Worm (Caenorhabditis elegans) whole organism, early embryonic: ENCODE results near the gene str-164.

Experiments used
- B0310.2 ChIP-seq: sonication (generic microtip); optimal IDR thresholded peaks from 2 replicates; lab custom pipeline; 2016; ENCODE audit warnings: mild to moderate bottlenecking, missing genetic modification characterization, missing compliant biosample characterization
- F13C5.2 ChIP-seq: sonication (generic microtip); optimal IDR thresholded peaks from 2 replicates; lab custom pipeline; 2017; ENCODE audit warnings: mild to moderate bottlenecking, missing genetic modification characterization, inconsistent platforms, missing compliant biosample characterization
- aly-1 ChIP-seq: sonication (generic microtip); optimal IDR thresholded peaks from 2 replicates; lab custom pipeline; 2016; ENCODE audit warnings: missing genetic modification characterization, missing compliant biosample characterization
- ama-1 ChIP-seq: fragments of 150-350 bp; optimal IDR thresholded peaks from 2 replicates; lab custom pipeline; 2014
- ceh-13 ChIP-seq: fragments of 200-800 bp; sonication (Bioruptor generic); optimal IDR thresholded peaks from 2 replicates; lab custom pipeline; 2018; ENCODE audit warnings: mild to moderate bottlenecking, missing genetic modification characterization, missing compliant biosample characterization
- ceh-36 ChIP-seq: sonication (generic microtip); optimal IDR thresholded peaks from 2 replicates; lab custom pipeline; 2016; ENCODE audit warnings: missing genetic modification characterization, inconsistent platforms, missing compliant biosample characterization
- ets-7 ChIP-seq: sonication (generic microtip); optimal IDR thresholded peaks from 2 replicates; lab custom pipeline; 2016; ENCODE audit warnings: missing genotype, missing genetic modification characterization, missing compliant biosample characterization
- flt-1 ChIP-seq: fragments of 200-800 bp; sonication (Bioruptor generic); IDR thresholded peaks from 2 replicates; pipeline ENCODE4 v1.3.6; 2022; ENCODE audit warnings: missing genetic modification characterization, missing compliant biosample characterization
- hmbx-1 ChIP-seq: sonication (generic microtip); optimal IDR thresholded peaks from 2 replicates; lab custom pipeline; 2016; ENCODE audit warnings: mild to moderate bottlenecking, missing genetic modification characterization, missing compliant biosample characterization
- hmg-4 ChIP-seq: fragments of 200-800 bp; sonication (Bioruptor generic); optimal IDR thresholded peaks from 2 replicates; lab custom pipeline; 2018; ENCODE audit warnings: mild to moderate bottlenecking, missing genetic modification characterization, missing compliant biosample characterization
- hnd-1 ChIP-seq: sonication (generic microtip); optimal IDR thresholded peaks from 2 replicates; lab custom pipeline; 2016; ENCODE audit warnings: missing genetic modification characterization, missing compliant biosample characterization
- pes-1 ChIP-seq: fragments of 200-800 bp; sonication (Bioruptor generic); IDR thresholded peaks from 2 replicates; pipeline ENCODE4 v1.3.6; 2022; ENCODE audit warnings: missing genetic modification reagents, missing genetic modification characterization, missing compliant biosample characterization
- scrt-1 ChIP-seq: fragments of 200-800 bp; sonication (Bioruptor generic); IDR thresholded peaks from 2 replicates; pipeline ENCODE4 v1.3.6; 2022; ENCODE audit warnings: missing genetic modification characterization, missing compliant biosample characterization
- sea-1 ChIP-seq: fragments of 200-800 bp; sonication (Bioruptor generic); conservative IDR thresholded peaks from 2 replicates; pipeline ENCODE4 v1.3.6; 2022; ENCODE audit warnings: missing genetic modification characterization, missing compliant biosample characterization
- tbx-11 ChIP-seq: fragments of 200-800 bp; sonication (Bioruptor generic); IDR thresholded peaks from 2 replicates; pipeline ENCODE4 v1.3.6; 2022; ENCODE audit warnings: missing genetic modification characterization, missing compliant biosample characterization
- tbx-37 ChIP-seq: fragments of 200-800 bp; sonication (Bioruptor generic); conservative IDR thresholded peaks from 2 replicates; pipeline ENCODE4 v1.3.6; 2022; ENCODE audit warnings: missing genetic modification reagents, missing genetic modification characterization, missing compliant biosample characterization
- tra-4 ChIP-seq: sonication (generic microtip); optimal IDR thresholded peaks from 2 replicates; lab custom pipeline; 2017; ENCODE audit warnings: missing genetic modification characterization, missing compliant biosample characterization

The str-164 gene

ce11 chrIV:4995842-4996241, 35.3 kb downstream of the str-164 start, which contains the start of gene ssq-2:
Gene ssq-2, plus strand, starts transcription at chrIV:4996142.
- TF ChIP-seq tbx-11 (GFP tag; lab: Robert Waterston, UW): no peak
- TF ChIP-seq hmbx-1 (tag; lab: Kevin White, UChicago): no peak

ce11 chrIV:4996956-4997355, 36.4 kb downstream of the str-164 start:
- TF ChIP-seq tbx-37 (GFP tag; lab: Robert Waterston, UW): no peak
- TF ChIP-seq ama-1: no peak
- TF ChIP-seq ceh-36 (tag; lab: Kevin White, UChicago): no peak
- TF ChIP-seq flt-1: no peak
- TF ChIP-seq ceh-13 (GFP tag; lab: Kevin White, UChicago): no peak
- TF ChIP-seq sea-1 (GFP tag; lab: Robert Waterston, UW): no peak
- TF ChIP-seq aly-1 (tag; lab: Kevin White, UChicago): no peak
- TF ChIP-seq B0310.2: no peak
- TF ChIP-seq hmbx-1 (tag; lab: Kevin White, UChicago): no peak

DNA sequence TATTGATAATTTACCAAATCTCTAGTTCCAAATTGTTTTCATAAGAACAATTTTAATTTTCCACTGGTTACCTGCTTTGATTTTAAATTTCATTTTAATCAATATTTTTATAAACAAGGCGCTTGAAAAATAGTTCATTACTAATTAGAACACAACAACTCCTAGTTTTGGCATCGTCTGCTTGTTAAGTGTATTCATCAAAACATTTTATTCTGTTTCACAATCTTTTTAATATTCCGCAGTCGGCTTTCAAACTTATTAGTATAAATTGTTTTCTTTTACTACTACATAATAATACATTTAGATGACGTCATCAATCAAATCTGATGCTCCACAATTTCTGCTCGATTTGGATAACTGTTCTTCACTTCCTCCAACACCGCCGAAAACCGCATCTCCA, 41.9 kb downstream of the str-164 start, which contains the start of gene pes-1:
TSS of gene pes-1 (plus strand) at position 301 of the 400 bp plus-strand sequence.
- TF ChIP-seq ets-7 (tag; lab: Kevin White, UChicago) (no peak), hmg-4 (no peak), scrt-1 (GFP tag; lab: Robert Waterston, UW) (no peak), hmbx-1 (tag; lab: Kevin White, UChicago) (no peak), B0310.2 (no peak), tbx-37 (GFP tag; lab: Robert Waterston, UW) (no peak), hnd-1 (tag; lab: Kevin White, UChicago) (no peak), ceh-13 (GFP tag; lab: Kevin White, UChicago) (no peak), aly-1 (tag; lab: Kevin White, UChicago) (no peak), sea-1 (GFP tag; lab: Robert Waterston, UW) (no peak), ama-1 (no peak), flt-1 (no peak), tra-4 (tag; lab: Kevin White, UChicago) (no peak)

ce11 chrIV:5005154-5005553, 44.6 kb downstream of the str-164 start:
- no peak for TF ChIP-seq tra-4 (tag; lab: Kevin White, UChicago)
- TF ChIP-seq ceh-36 (tag; lab: Kevin White, UChicago): no peak
- no peak for TF ChIP-seq hmg-4
- TF ChIP-seq hmbx-1 (tag; lab: Kevin White, UChicago): no peak
- TF ChIP-seq aly-1 (tag; lab: Kevin White, UChicago): no peak
- no peak for TF ChIP-seq tbx-37 (GFP tag; lab: Robert Waterston, UW)

DNA sequence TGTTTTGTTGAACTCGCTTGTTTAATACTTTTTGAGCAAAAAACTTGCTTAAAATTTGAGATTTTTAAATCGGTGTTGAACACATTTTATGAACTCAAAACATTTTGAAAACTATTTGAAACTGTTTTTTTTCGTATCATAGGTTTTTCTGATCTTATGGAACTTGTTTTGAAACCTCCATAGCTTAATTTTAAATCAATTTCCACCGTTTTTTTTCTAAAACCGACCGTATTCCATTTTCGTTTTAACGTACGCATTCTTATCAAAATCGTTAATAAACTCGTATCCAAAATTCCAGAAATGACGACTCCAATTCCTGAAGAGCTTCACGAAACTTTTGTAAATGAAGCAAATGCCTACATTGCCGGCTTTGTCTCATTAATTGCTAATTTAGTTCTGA, 47.8 kb downstream of the str-164 start, which contains the start of gene srm-2:
TSS of gene srm-2 (plus strand) at position 301 of the 400 bp plus-strand sequence.
- TF ChIP-seq tbx-11 (GFP tag; lab: Robert Waterston, UW) (no peak), aly-1 (tag; lab: Kevin White, UChicago) (no peak), ama-1 (no peak), sea-1 (GFP tag; lab: Robert Waterston, UW) (no peak), ets-7 (tag; lab: Kevin White, UChicago) (no peak), hnd-1 (tag; lab: Kevin White, UChicago) (no peak)

ce11 chrIV:5012241-5012640, 51.7 kb downstream of the str-164 start, which contains the start of gene srm-1:
Gene srm-1, plus strand, starts transcription at chrIV:5012541.
- TF ChIP-seq tbx-11 (GFP tag; lab: Robert Waterston, UW) (no peak), ceh-36 (tag; lab: Kevin White, UChicago) (no peak), tra-4 (tag; lab: Kevin White, UChicago) (no peak), pes-1 (GFP tag; lab: Robert Waterston, UW) (no peak), ama-1 (no peak), B0310.2 (no peak), aly-1 (tag; lab: Kevin White, UChicago) (no peak), ceh-13 (GFP tag; lab: Kevin White, UChicago) (no peak), scrt-1 (GFP tag; lab: Robert Waterston, UW) (no peak), hmg-4 (no peak), F13C5.2 (tag; lab: Kevin White, UChicago) (no peak), hmbx-1 (tag; lab: Kevin White, UChicago) (no peak), ets-7 (tag; lab: Kevin White, UChicago) (no peak), flt-1 (no peak)
